Worm (Caenorhabditis elegans) whole organism, early embryonic: ENCODE measurements around the gene enpp-1.
"Not testable (repeated sequence)": the region's sequence is repeated elsewhere in the genome, so short reads cannot be mapped to it uniquely, and the experiment has no call there.

Experiments used
- B0310.2 ChIP-seq: sonication (generic microtip); optimal IDR thresholded peaks from 2 replicates; lab custom pipeline; 2016; ENCODE audit warnings: mild to moderate bottlenecking, missing genetic modification characterization, missing compliant biosample characterization
- F13C5.2 ChIP-seq: sonication (generic microtip); optimal IDR thresholded peaks from 2 replicates; lab custom pipeline; 2017; ENCODE audit warnings: mild to moderate bottlenecking, missing genetic modification characterization, inconsistent platforms, missing compliant biosample characterization
- aly-1 ChIP-seq: sonication (generic microtip); optimal IDR thresholded peaks from 2 replicates; lab custom pipeline; 2016; ENCODE audit warnings: missing genetic modification characterization, missing compliant biosample characterization
- ama-1 ChIP-seq: fragments of 150-350 bp; optimal IDR thresholded peaks from 2 replicates; lab custom pipeline; 2014
- ceh-13 ChIP-seq: fragments of 200-800 bp; sonication (Bioruptor generic); optimal IDR thresholded peaks from 2 replicates; lab custom pipeline; 2018; ENCODE audit warnings: mild to moderate bottlenecking, missing genetic modification characterization, missing compliant biosample characterization
- ceh-36 ChIP-seq: sonication (generic microtip); optimal IDR thresholded peaks from 2 replicates; lab custom pipeline; 2016; ENCODE audit warnings: missing genetic modification characterization, inconsistent platforms, missing compliant biosample characterization
- ets-7 ChIP-seq: sonication (generic microtip); optimal IDR thresholded peaks from 2 replicates; lab custom pipeline; 2016; ENCODE audit warnings: missing genotype, missing genetic modification characterization, missing compliant biosample characterization
- flt-1 ChIP-seq: fragments of 200-800 bp; sonication (Bioruptor generic); IDR thresholded peaks from 2 replicates; pipeline ENCODE4 v1.3.6; 2022; ENCODE audit warnings: missing genetic modification characterization, missing compliant biosample characterization
- hmbx-1 ChIP-seq: sonication (generic microtip); optimal IDR thresholded peaks from 2 replicates; lab custom pipeline; 2016; ENCODE audit warnings: mild to moderate bottlenecking, missing genetic modification characterization, missing compliant biosample characterization
- hmg-4 ChIP-seq: fragments of 200-800 bp; sonication (Bioruptor generic); optimal IDR thresholded peaks from 2 replicates; lab custom pipeline; 2018; ENCODE audit warnings: mild to moderate bottlenecking, missing genetic modification characterization, missing compliant biosample characterization
- hnd-1 ChIP-seq: sonication (generic microtip); optimal IDR thresholded peaks from 2 replicates; lab custom pipeline; 2016; ENCODE audit warnings: missing genetic modification characterization, missing compliant biosample characterization
- pes-1 ChIP-seq: fragments of 200-800 bp; sonication (Bioruptor generic); IDR thresholded peaks from 2 replicates; pipeline ENCODE4 v1.3.6; 2022; ENCODE audit warnings: missing genetic modification reagents, missing genetic modification characterization, missing compliant biosample characterization
- scrt-1 ChIP-seq: fragments of 200-800 bp; sonication (Bioruptor generic); IDR thresholded peaks from 2 replicates; pipeline ENCODE4 v1.3.6; 2022; ENCODE audit warnings: missing genetic modification characterization, missing compliant biosample characterization
- sea-1 ChIP-seq: fragments of 200-800 bp; sonication (Bioruptor generic); conservative IDR thresholded peaks from 2 replicates; pipeline ENCODE4 v1.3.6; 2022; ENCODE audit warnings: missing genetic modification characterization, missing compliant biosample characterization
- tbx-11 ChIP-seq: fragments of 200-800 bp; sonication (Bioruptor generic); IDR thresholded peaks from 2 replicates; pipeline ENCODE4 v1.3.6; 2022; ENCODE audit warnings: missing genetic modification characterization, missing compliant biosample characterization
- tbx-37 ChIP-seq: fragments of 200-800 bp; sonication (Bioruptor generic); conservative IDR thresholded peaks from 2 replicates; pipeline ENCODE4 v1.3.6; 2022; ENCODE audit warnings: missing genetic modification reagents, missing genetic modification characterization, missing compliant biosample characterization
- tra-4 ChIP-seq: sonication (generic microtip); optimal IDR thresholded peaks from 2 replicates; lab custom pipeline; 2017; ENCODE audit warnings: missing genetic modification characterization, missing compliant biosample characterization

Gene enpp-1

ce11 chrV:12131157-12131556 is at the start of gene enpp-1:
Gene enpp-1, plus strand, starts transcription at chrV:12131457.
- not testable (repeated sequence) for TF ChIP-seq B0310.2 (tag; lab: Kevin White, UChicago); scrt-1; F13C5.2 (tag; lab: Kevin White, UChicago)

ce11 chrV:12082932-12083331 is 48.3 kb upstream of the enpp-1 start, which contains the start of gene R07B7.10:
Gene R07B7.10, plus strand, starts transcription at chrV:12083216.
- TF ChIP-seq hnd-1 (tag; lab: Kevin White, UChicago) (no peak), tra-4 (tag; lab: Kevin White, UChicago) (no peak), flt-1 (GFP tag; lab: Robert Waterston, UW) (no peak), sea-1 (GFP tag; lab: Robert Waterston, UW) (no peak), pes-1 (no peak), ceh-13 (GFP tag; lab: Kevin White, UChicago) (no peak), hmg-4 (GFP tag; lab: Kevin White, UChicago) (no peak), ama-1 (no peak), ceh-36 (tag; lab: Kevin White, UChicago) (no peak), B0310.2 (tag; lab: Kevin White, UChicago) (no peak), tbx-11 (no peak), hmbx-1 (tag; lab: Kevin White, UChicago) (no peak), F13C5.2 (tag; lab: Kevin White, UChicago) (no peak)

ce11 chrV:12084216-12084615 is 47.0 kb upstream of the enpp-1 start, which contains the start of gene R07B7.8:
Gene R07B7.8, minus strand, starts transcription at chrV:12084316.
- no peak for TF ChIP-seq hmbx-1 (tag; lab: Kevin White, UChicago)
- TF ChIP-seq ets-7 (tag; lab: Kevin White, UChicago): no peak
- no peak for TF ChIP-seq tbx-11
- no peak for TF ChIP-seq tra-4 (tag; lab: Kevin White, UChicago)
- no peak for TF ChIP-seq hnd-1 (tag; lab: Kevin White, UChicago)
- no peak for TF ChIP-seq hmg-4 (GFP tag; lab: Kevin White, UChicago)
- TF ChIP-seq B0310.2 (tag; lab: Kevin White, UChicago): no peak
- no peak for TF ChIP-seq F13C5.2 (tag; lab: Kevin White, UChicago)
- TF ChIP-seq scrt-1: no peak
- TF ChIP-seq tbx-37 (GFP tag; lab: Robert Waterston, UW): no peak
- TF ChIP-seq pes-1: no peak
- no peak for TF ChIP-seq flt-1 (GFP tag; lab: Robert Waterston, UW)
- no peak for TF ChIP-seq sea-1 (GFP tag; lab: Robert Waterston, UW)

ce11 chrV:12085867-12086634 is 45.2 kb upstream of the enpp-1 start:
- TF ChIP-seq tbx-37 (GFP tag; lab: Robert Waterston, UW) (no peak), hmbx-1 (tag; lab: Kevin White, UChicago) (no peak), hmg-4 (GFP tag; lab: Kevin White, UChicago) (no peak), B0310.2 (tag; lab: Kevin White, UChicago) (no peak), tbx-11 (no peak), hnd-1 (tag; lab: Kevin White, UChicago) (no peak), ceh-13 (GFP tag; lab: Kevin White, UChicago) (no peak), ceh-36 (tag; lab: Kevin White, UChicago) (no peak), tra-4 (tag; lab: Kevin White, UChicago) (no peak), aly-1 (no peak), scrt-1 (no peak), ets-7 (tag; lab: Kevin White, UChicago) (no peak), flt-1 (GFP tag; lab: Robert Waterston, UW) (no peak), pes-1 (no peak), ama-1 (no peak), sea-1 (GFP tag; lab: Robert Waterston, UW) (no peak), F13C5.2 (tag; lab: Kevin White, UChicago) (no peak)

ce11 chrV:12086934-12087333 is 44.3 kb upstream of the enpp-1 start, which contains the start of gene gana-1:
Gene gana-1, plus strand, starts transcription at chrV:12087234.
- no peak for TF ChIP-seq tbx-11

ce11 chrV:12088773-12089172 is 42.5 kb upstream of the enpp-1 start, which contains the start of gene R07B7.12:
Gene R07B7.12, plus strand, starts transcription at chrV:12089073.
- TF ChIP-seq F13C5.2 (tag; lab: Kevin White, UChicago): no peak
- TF ChIP-seq ama-1: no peak
- TF ChIP-seq hmbx-1 (tag; lab: Kevin White, UChicago): no peak
- TF ChIP-seq ceh-13 (GFP tag; lab: Kevin White, UChicago): no peak
- TF ChIP-seq tbx-11: no peak
- no peak for TF ChIP-seq scrt-1
- no peak for TF ChIP-seq flt-1 (GFP tag; lab: Robert Waterston, UW)
- no peak for TF ChIP-seq hmg-4 (GFP tag; lab: Kevin White, UChicago)
- TF ChIP-seq aly-1: no peak
- no peak for TF ChIP-seq sea-1 (GFP tag; lab: Robert Waterston, UW)
- TF ChIP-seq tbx-37 (GFP tag; lab: Robert Waterston, UW): no peak
- TF ChIP-seq ets-7 (tag; lab: Kevin White, UChicago): no peak
- no peak for TF ChIP-seq pes-1

ce11 chrV:12091759-12092158 is 39.5 kb upstream of the enpp-1 start, which contains the start of gene nhr-206:
Gene nhr-206, plus strand, starts transcription at chrV:12092006.
- TF ChIP-seq ceh-36 (tag; lab: Kevin White, UChicago) (no peak), pes-1 (no peak), ets-7 (tag; lab: Kevin White, UChicago) (no peak), hmbx-1 (tag; lab: Kevin White, UChicago) (no peak), tra-4 (tag; lab: Kevin White, UChicago) (no peak), sea-1 (GFP tag; lab: Robert Waterston, UW) (no peak), B0310.2 (tag; lab: Kevin White, UChicago) (no peak), aly-1 (no peak), ama-1 (no peak), hmg-4 (GFP tag; lab: Kevin White, UChicago) (no peak), scrt-1 (no peak), flt-1 (GFP tag; lab: Robert Waterston, UW) (no peak), ceh-13 (GFP tag; lab: Kevin White, UChicago) (no peak)
